Fruit fly (Drosophila melanogaster): ENCODE measurements around the gene CG3437.

Gene CG3437

dm6 chr3L:9468261-9468890 is 10.9 kb upstream of the CG3437 start (continued):
- TF ChIP-seq fd64A (GFP tag; optimal IDR thresholded peaks at IDR 0.05), result no peak
- TF ChIP-seq sens (GFP tag), result peak; percentile 82
- peak; percentile 60 for TF ChIP-seq CG18262 (tag; optimal IDR thresholded peaks at IDR 0.05)
- no peak for TF ChIP-seq gce (GFP tag; IDR thresholded peaks at IDR 0.05)
- TF ChIP-seq cg (GFP tag; optimal IDR thresholded peaks at IDR 0.05), result no peak
- no peak for TF ChIP-seq toy (GFP tag; IDR thresholded peaks at IDR 0.05)
- TF ChIP-seq CG17361 (GFP tag; IDR thresholded peaks at IDR 0.05), result peak; percentile 60
- TF ChIP-seq dysf (GFP tag; IDR thresholded peaks at IDR 0.05), result peak; percentile 36; the same call in 1 of the 3 replicates
- TF ChIP-seq ATbp (GFP tag; optimal IDR thresholded peaks at IDR 0.05), result peak; percentile 7
- TF ChIP-seq pum (GFP tag; optimal IDR thresholded peaks at IDR 0.05), result peak; percentile 25
- peak; percentile 37 for TF ChIP-seq Hsf (GFP tag; optimal IDR thresholded peaks at IDR 0.05)
- TF ChIP-seq CG11504 (tag; optimal IDR thresholded peaks at IDR 0.05), result peak; percentile 66
- TF ChIP-seq CoRest (tag; optimal IDR thresholded peaks at IDR 0.05), result peak; percentile 61
- no peak for TF ChIP-seq CG43689 (GFP tag; IDR thresholded peaks at IDR 0.05)
- TF ChIP-seq CG16815 (GFP tag; optimal IDR thresholded peaks at IDR 0.05), result no peak
- TF ChIP-seq unc-4 (GFP tag; IDR thresholded peaks at IDR 0.05; ENCODE audit: partially characterized antibody), result no peak
- TF ChIP-seq Taf1 (GFP tag; IDR thresholded peaks at IDR 0.05), result no peak
- peak; percentile 35 for TF ChIP-seq slbo (GFP tag; IDR thresholded peaks at IDR 0.05)
- TF ChIP-seq CG9727 (GFP tag; optimal IDR thresholded peaks at IDR 0.05), result peak; percentile 28
- TF ChIP-seq kah (GFP tag; optimal IDR thresholded peaks at IDR 0.05), result no peak
- no peak for TF ChIP-seq en (GFP tag; optimal IDR thresholded peaks at IDR 0.05)
- TF ChIP-seq insv (GFP tag; optimal IDR thresholded peaks at IDR 0.05), result no peak
- TF ChIP-seq Dref (GFP tag; IDR thresholded peaks at IDR 0.05), result no peak
- no peak for TF ChIP-seq cato (GFP tag; optimal IDR thresholded peaks at IDR 0.05; ENCODE audit: borderline replicate concordance)
- TF ChIP-seq crc (GFP tag; optimal IDR thresholded peaks at IDR 0.05), result no peak
- no peak for TF ChIP-seq CG14050 (GFP tag; IDR thresholded peaks at IDR 0.05)
- TF ChIP-seq esg (GFP tag; conservative IDR thresholded peaks at IDR 0.05), result no peak
- TF ChIP-seq lmd (GFP tag; IDR thresholded peaks at IDR 0.05), result 0 out of 2 replicates have a peak, but pooled peaks have one; percentile 26
- peak; percentile 63; the same call in 1 of the 2 replicates for TF ChIP-seq CG31441 (GFP tag; IDR thresholded peaks at IDR 0.05)
- no peak for TF ChIP-seq Hand (GFP tag; optimal IDR thresholded peaks at IDR 0.05)
- no peak for TF ChIP-seq Gug (GFP tag; IDR thresholded peaks at IDR 0.05)
- peak; percentile 40 for TF ChIP-seq tio (GFP tag; optimal IDR thresholded peaks at IDR 0.05)
- no peak for TF ChIP-seq CTCF (GFP tag; optimal IDR thresholded peaks at IDR 0.05)
- no peak for TF ChIP-seq otp (GFP tag; IDR thresholded peaks at IDR 0.05)
- TF ChIP-seq Hmr (GFP tag; optimal IDR thresholded peaks at IDR 0.05), result peak; percentile 32
- peak; percentile 14 for TF ChIP-seq Vsx1 (GFP tag; optimal IDR thresholded peaks at IDR 0.05)
- TF ChIP-seq CG6765 (GFP tag; optimal IDR thresholded peaks at IDR 0.05), result no peak
- no peak for TF ChIP-seq CG9215 (GFP tag; IDR thresholded peaks at IDR 0.05)
- no peak for TF ChIP-seq CG4730 (GFP tag; IDR thresholded peaks at IDR 0.05)
- TF ChIP-seq CG31388 (GFP tag; optimal IDR thresholded peaks at IDR 0.05), result no peak
- peak; percentile 76 for TF ChIP-seq D19B (GFP tag; optimal IDR thresholded peaks at IDR 0.05)
- no peak; the same call in 1 of the 2 replicates for TF ChIP-seq Ptx1 (GFP tag; IDR thresholded peaks at IDR 0.05)
- peak; percentile 35; the same call in 2 of the 3 replicates for TF ChIP-seq row (GFP tag; IDR thresholded peaks at IDR 0.05)
- TF ChIP-seq Camta (GFP tag; optimal IDR thresholded peaks at IDR 0.05), result no peak
- no peak for TF ChIP-seq CG8089 (GFP tag; optimal IDR thresholded peaks at IDR 0.05)
- no peak for TF ChIP-seq CG10431 (GFP tag; optimal IDR thresholded peaks at IDR 0.05)
- TF ChIP-seq CG11093 (GFP tag; IDR thresholded peaks at IDR 0.05), result no peak
- no peak for TF ChIP-seq CG7745 (tag; optimal IDR thresholded peaks at IDR 0.05)
- TF ChIP-seq CG18599 (GFP tag; optimal IDR thresholded peaks at IDR 0.05), result peak; percentile 43
- TF ChIP-seq zfh2 (GFP tag; optimal IDR thresholded peaks at IDR 0.05), result no peak
- TF ChIP-seq pzg (GFP tag; optimal IDR thresholded peaks at IDR 0.05), result no peak
- no peak for TF ChIP-seq unpg (GFP tag; optimal IDR thresholded peaks at IDR 0.05)
